Worm (Caenorhabditis elegans) whole organism, young adult: ENCODE data around the gene fmo-3.

Experiments
- B0019.2 ChIP-seq: fragments of 200-800 bp; sonication (Bioruptor generic); conservative IDR thresholded peaks from 2 replicates; pipeline ENCODE4 v1.3.6; 2022; ENCODE audit warnings: missing genetic modification reagents, missing genetic modification characterization, missing compliant biosample characterization
- B0035.1 ChIP-seq: sonication (generic microtip); optimal IDR thresholded peaks from 2 replicates; lab custom pipeline; 2016; ENCODE audit warnings: missing genetic modification characterization, mild to moderate bottlenecking, missing compliant biosample characterization, missing genotype, missing genetic modification reagents
- F10E7.11 ChIP-seq: sonication (generic microtip); optimal IDR thresholded peaks from 2 replicates; lab custom pipeline; 2017; ENCODE audit warnings: mild to moderate bottlenecking, missing genetic modification characterization, moderate library complexity, missing compliant biosample characterization
- F22D6.2 ChIP-seq: sonication (generic microtip); optimal IDR thresholded peaks from 2 replicates; lab custom pipeline; 2016; ENCODE audit warnings: mild to moderate bottlenecking, missing genetic modification characterization, missing compliant biosample characterization
- F49E8.2 ChIP-seq: sonication (generic microtip); optimal IDR thresholded peaks from 3 replicates; lab custom pipeline; 2017; ENCODE audit warnings: missing genetic modification characterization, mild to moderate bottlenecking, missing compliant biosample characterization, antibody characterized with exemption, moderate library complexity; ENCODE audit not compliant: insufficient read depth
- K11D2.4 ChIP-seq: fragments of 200-800 bp; sonication (Bioruptor generic); IDR thresholded peaks from 2 replicates; pipeline ENCODE4 v1.3.6; 2022; ENCODE audit warnings: missing genetic modification reagents, missing genetic modification characterization, missing compliant biosample characterization
- K12H6.12 ChIP-seq: fragments of 200-800 bp; sonication (Bioruptor generic); optimal IDR thresholded peaks from 2 replicates; lab custom pipeline; 2018; ENCODE audit warnings: mild to moderate bottlenecking, missing genetic modification characterization, missing compliant biosample characterization
- T07F8.4 ChIP-seq: sonication (generic microtip); optimal IDR thresholded peaks from 2 replicates; lab custom pipeline; 2016; ENCODE audit warnings: mild to moderate bottlenecking, missing genetic modification characterization, moderate library complexity, missing compliant biosample characterization
- T26A5.8 ChIP-seq: sonication (generic microtip); optimal IDR thresholded peaks from 2 replicates; lab custom pipeline; 2016; ENCODE audit warnings: missing genetic modification characterization, missing compliant biosample characterization
- Y53G8AR.9 ChIP-seq: fragments of 200-800 bp; sonication (Bioruptor generic); conservative IDR thresholded peaks from 2 replicates; pipeline ENCODE4 v1.3.6; 2022; ENCODE audit warnings: missing genetic modification reagents, missing genetic modification characterization, missing compliant biosample characterization
- Y56A3A.18 ChIP-seq: fragments of 200-800 bp; sonication (Bioruptor generic); IDR thresholded peaks from 2 replicates; pipeline ENCODE4 v1.3.6; 2022; ENCODE audit warnings: missing genetic modification reagents, missing genetic modification characterization, missing compliant biosample characterization
- Y67H2A.10 ChIP-seq: fragments of 200-800 bp; sonication (Bioruptor generic); conservative IDR thresholded peaks from 2 replicates; pipeline ENCODE4 v1.3.6; 2022; ENCODE audit warnings: missing genetic modification reagents, missing genetic modification characterization, missing compliant biosample characterization
- ama-1 ChIP-seq, 3 experiments: fragments of 150-350 bp in 1 of 3; sonication (generic microtip) in 2 of 3; optimal IDR thresholded peaks; 2 replicates each; lab custom pipeline; 2014 to 2018; ENCODE audit warnings: missing biosample characterization in 2 of 3, missing genetic modification characterization in 2 of 3, missing genetic modification reagents in 2 of 3
- atf-7 ChIP-seq: sonication (generic microtip); optimal IDR thresholded peaks from 2 replicates; lab custom pipeline; 2017; ENCODE audit warnings: mild to moderate bottlenecking, missing genetic modification characterization, missing compliant biosample characterization
- attf-3 ChIP-seq: fragments of 200-800 bp; sonication (Bioruptor generic); conservative IDR thresholded peaks from 2 replicates; pipeline ENCODE4 v1.3.6; 2022; ENCODE audit warnings: missing genetic modification reagents, missing genetic modification characterization, missing compliant biosample characterization
- bed-1 ChIP-seq: fragments of 200-800 bp; sonication (Bioruptor generic); IDR thresholded peaks from 2 replicates; pipeline ENCODE4 v1.3.6; 2022; ENCODE audit warnings: missing genetic modification reagents, missing genetic modification characterization, missing compliant biosample characterization
- cebp-2 ChIP-seq: fragments of 200-800 bp; sonication (Bioruptor generic); IDR thresholded peaks from 2 replicates; pipeline ENCODE4 v1.3.6; 2022; ENCODE audit warnings: missing genetic modification characterization, missing compliant biosample characterization
- chd-7 ChIP-seq: sonication (generic microtip); optimal IDR thresholded peaks from 2 replicates; lab custom pipeline; 2016; ENCODE audit warnings: mild to moderate bottlenecking, missing genetic modification characterization, moderate library complexity, missing compliant biosample characterization
- dox-1 ChIP-seq: fragments of 200-800 bp; sonication (Bioruptor generic); IDR thresholded peaks from 2 replicates; pipeline ENCODE4 v1.3.6; 2022; ENCODE audit warnings: missing genetic modification reagents, missing genetic modification characterization, missing compliant biosample characterization
- dpl-1 ChIP-seq: fragments of 150-350 bp; optimal IDR thresholded peaks from 2 replicates; lab custom pipeline; 2014; ENCODE audit warnings: missing biosample characterization, missing genetic modification reagents, missing genetic modification characterization
- egl-44 ChIP-seq: fragments of 200-800 bp; sonication (Bioruptor generic); IDR thresholded peaks from 2 replicates; pipeline ENCODE4 v1.3.6; 2022; ENCODE audit warnings: missing genetic modification reagents, missing genetic modification characterization, missing compliant biosample characterization
- egrh-3 ChIP-seq: fragments of 200-800 bp; sonication (Bioruptor generic); IDR thresholded peaks from 2 replicates; pipeline ENCODE4 v1.3.6; 2022; ENCODE audit warnings: missing genetic modification reagents, missing genetic modification characterization, missing compliant biosample characterization
- ekl-4 ChIP-seq: fragments of 200-800 bp; sonication (Bioruptor generic); IDR thresholded peaks from 2 replicates; pipeline ENCODE4 v1.3.6; 2022; ENCODE audit warnings: missing genetic modification reagents, missing genetic modification characterization, missing compliant biosample characterization
- gei-17 ChIP-seq: fragments of 200-800 bp; sonication (Bioruptor generic); optimal IDR thresholded peaks from 2 replicates; lab custom pipeline; 2018; ENCODE audit warnings: mild to moderate bottlenecking, missing genetic modification characterization, missing compliant biosample characterization
- hlh-26 ChIP-seq: fragments of 200-800 bp; sonication (Bioruptor generic); conservative IDR thresholded peaks from 2 replicates; pipeline ENCODE4 v1.3.6; 2022; ENCODE audit warnings: missing genetic modification reagents, missing genetic modification characterization, missing compliant biosample characterization
- let-607 ChIP-seq, 2 experiments: fragments of 200-800 bp in 1 of 2; sonication (Bioruptor generic) in 1 of 2; sonication (generic microtip) in 1 of 2; optimal IDR thresholded peaks; 2 replicates each; lab custom pipeline; 2016 to 2018; ENCODE audit warnings: mild to moderate bottlenecking in 2 of 2, missing compliant biosample characterization in 2 of 2, missing genetic modification characterization in 2 of 2, moderate library complexity in 2 of 2, missing genotype in 1 of 2
- lin-26 ChIP-seq: fragments of 200-800 bp; sonication (Bioruptor generic); IDR thresholded peaks from 2 replicates; pipeline ENCODE4 v1.3.6; 2022; ENCODE audit warnings: missing genetic modification reagents, missing genetic modification characterization, missing compliant biosample characterization
- lin-40 ChIP-seq: sonication (generic microtip); optimal IDR thresholded peaks from 2 replicates; lab custom pipeline; 2016; ENCODE audit warnings: missing genetic modification characterization, mild to moderate bottlenecking, missing compliant biosample characterization, missing genotype, missing genetic modification reagents
- lin-54 ChIP-seq: fragments of 200-800 bp; sonication (Bioruptor generic); optimal IDR thresholded peaks from 2 replicates; lab custom pipeline; 2018; ENCODE audit warnings: mild to moderate bottlenecking, missing genetic modification characterization, missing compliant biosample characterization
- lsl-1 ChIP-seq: fragments of 200-800 bp; sonication (Bioruptor generic); optimal IDR thresholded peaks from 2 replicates; lab custom pipeline; 2018; ENCODE audit warnings: mild to moderate bottlenecking, missing genetic modification characterization, moderate library complexity, missing compliant biosample characterization
- mcd-1 ChIP-seq: fragments of 200-800 bp; sonication (Bioruptor generic); IDR thresholded peaks from 2 replicates; pipeline ENCODE4 v1.3.6; 2022; ENCODE audit warnings: missing genetic modification reagents, missing genetic modification characterization, missing compliant biosample characterization
- nfya-2 ChIP-seq: fragments of 200-800 bp; sonication (Bioruptor generic); IDR thresholded peaks from 2 replicates; pipeline ENCODE4 v1.3.6; 2022; ENCODE audit warnings: missing genetic modification reagents, missing genetic modification characterization, missing compliant biosample characterization
- nfyb-1 ChIP-seq: fragments of 200-800 bp; sonication (Bioruptor generic); IDR thresholded peaks from 2 replicates; pipeline ENCODE4 v1.3.6; 2022; ENCODE audit warnings: missing genetic modification reagents, missing genetic modification characterization, missing compliant biosample characterization
- nhr-80 ChIP-seq: sonication (generic microtip); optimal IDR thresholded peaks from 2 replicates; lab custom pipeline; 2016; ENCODE audit warnings: missing genetic modification characterization, missing compliant biosample characterization
- nhr-90 ChIP-seq: sonication (generic microtip); optimal IDR thresholded peaks from 2 replicates; lab custom pipeline; 2016; ENCODE audit warnings: missing genotype, mild to moderate bottlenecking, missing genetic modification characterization, missing compliant biosample characterization
- pbrm-1 ChIP-seq: fragments of 200-800 bp; sonication (Bioruptor generic); IDR thresholded peaks from 2 replicates; pipeline ENCODE4 v1.3.6; 2022; ENCODE audit warnings: missing genetic modification reagents, missing genetic modification characterization, missing compliant biosample characterization
- repo-1 ChIP-seq: sonication (generic microtip); optimal IDR thresholded peaks from 2 replicates; lab custom pipeline; 2017; ENCODE audit warnings: mild to moderate bottlenecking, missing genetic modification characterization, missing compliant biosample characterization
- sdz-38 ChIP-seq: sonication (generic microtip); optimal IDR thresholded peaks from 2 replicates; lab custom pipeline; 2016; ENCODE audit warnings: missing genotype, missing genetic modification characterization, missing compliant biosample characterization
- snpc-1.1 ChIP-seq: sonication (generic microtip); optimal IDR thresholded peaks from 2 replicates; lab custom pipeline; 2017; ENCODE audit warnings: missing genetic modification characterization, mild to moderate bottlenecking, missing compliant biosample characterization, antibody characterized with exemption, moderate library complexity, missing genotype, missing genetic modification reagents; ENCODE audit not compliant: insufficient read depth
- somi-1 ChIP-seq: fragments of 200-800 bp; sonication (Bioruptor generic); optimal IDR thresholded peaks from 2 replicates; lab custom pipeline; 2018; ENCODE audit warnings: mild to moderate bottlenecking, missing genetic modification characterization, missing compliant biosample characterization
- tbx-9 ChIP-seq: sonication (generic microtip); optimal IDR thresholded peaks from 2 replicates; lab custom pipeline; 2016; ENCODE audit warnings: borderline replicate concordance, missing genetic modification characterization, inconsistent platforms, missing compliant biosample characterization
- ztf-18 ChIP-seq: sonication (generic microtip); optimal IDR thresholded peaks from 2 replicates; lab custom pipeline; 2016; ENCODE audit warnings: missing genotype, mild to moderate bottlenecking, missing genetic modification characterization, missing compliant biosample characterization
- ztf-26 ChIP-seq: sonication (generic microtip); optimal IDR thresholded peaks from 2 replicates; lab custom pipeline; 2017; ENCODE audit warnings: missing genetic modification characterization, missing compliant biosample characterization

Gene fmo-3

ce11 chrIII:10717479-10717878 is 23.0 kb downstream of the fmo-3 start (continued):
- TF ChIP-seq egrh-3 (GFP tag; lab: Robert Waterston, UW), result no peak
- peak; percentile 65 for TF ChIP-seq F22D6.2 (tag; lab: Kevin White, UChicago)
- TF ChIP-seq B0019.2 (GFP tag; lab: Robert Waterston, UW), result no peak
- peak; percentile 71 for TF ChIP-seq K11D2.4 (GFP tag; lab: Robert Waterston, UW)
- TF ChIP-seq pbrm-1, result 0 out of 2 replicates have a peak, but pooled peaks have one; percentile 7
- peak; percentile 89 for TF ChIP-seq nhr-80 (tag; lab: Kevin White, UChicago)
- no peak for TF ChIP-seq nhr-90
- peak; percentile 83 for TF ChIP-seq lin-40 (tag; lab: Kevin White, UChicago)
- TF ChIP-seq dpl-1 (GFP tag; lab: Kevin White, UChicago), result no peak
- peak; percentile 56 for TF ChIP-seq B0035.1 (tag; lab: Kevin White, UChicago)
- TF ChIP-seq lin-54 (GFP tag; lab: Kevin White, UChicago), result peak; percentile 24
- TF ChIP-seq ekl-4 (GFP tag; lab: Robert Waterston, UW), result no peak
- TF ChIP-seq chd-7 (tag; lab: Kevin White, UChicago), result peak; percentile 60
- TF ChIP-seq repo-1 (tag; lab: Kevin White, UChicago), result no peak
- peak; percentile 3 for TF ChIP-seq ztf-18 (tag; lab: Kevin White, UChicago)
- TF ChIP-seq attf-3 (GFP tag; lab: Robert Waterston, UW), result no peak
- TF ChIP-seq lin-26 (GFP tag; lab: Robert Waterston, UW), result peak; percentile 40; the same call in 1 of the 2 replicates
- no peak for TF ChIP-seq Y67H2A.10 (GFP tag; lab: Robert Waterston, UW)
- TF ChIP-seq dox-1 (GFP tag; lab: Robert Waterston, UW), result peak; percentile 57; the same call in 1 of the 2 replicates
- no peak for TF ChIP-seq K12H6.12 (tag; lab: Kevin White, UChicago)
- TF ChIP-seq, all 124 proteins: peak for 31

DNA sequence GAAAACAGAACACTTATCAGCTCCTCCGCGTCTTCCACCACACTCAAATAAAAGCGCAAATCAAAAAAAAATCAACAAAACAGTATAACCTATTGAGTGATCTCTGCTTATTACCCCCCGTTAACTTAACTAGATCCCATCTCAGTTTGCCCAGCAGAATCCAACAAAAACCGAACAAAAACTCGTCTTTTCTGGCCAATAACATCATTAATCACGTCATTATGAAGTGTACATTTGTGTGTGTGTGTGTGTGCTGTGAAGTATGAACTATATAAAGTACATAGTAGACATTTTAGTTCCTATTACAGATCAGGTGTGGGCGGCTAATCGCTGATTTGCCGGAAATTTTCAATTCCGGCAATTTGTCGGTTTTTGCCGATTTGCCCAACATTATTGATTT is 23.6 kb downstream of the fmo-3 start:
- TF ChIP-seq let-607 (tag; optimal IDR thresholded peaks at IDR 0.05; lab: Kevin White, UChicago) (peak in 1 of 2 experiments; percentile 14), nhr-80 (tag; lab: Kevin White, UChicago) (no peak)

DNA sequence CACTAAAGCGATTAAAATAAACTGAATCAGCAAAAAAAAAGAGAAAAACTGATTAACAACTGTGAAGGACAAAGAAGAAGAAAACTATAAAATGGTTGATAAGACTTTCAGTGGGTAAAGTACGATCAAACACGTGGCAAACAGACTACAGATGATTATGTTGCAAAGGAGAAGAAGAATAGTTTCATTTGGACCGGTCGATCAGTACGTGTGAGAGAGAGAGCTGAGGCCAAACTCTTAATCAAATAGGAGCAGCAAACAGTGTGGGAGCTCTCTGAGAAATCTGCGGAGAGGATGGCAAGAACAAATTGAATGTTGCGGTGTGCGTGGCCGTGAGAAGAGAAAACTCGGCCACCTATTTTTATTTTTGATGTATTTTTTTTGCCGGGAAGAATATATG is 24.6 kb downstream of the fmo-3 start:
- TF ChIP-seq nhr-80 (tag; lab: Kevin White, UChicago), result peak; percentile 32
- no peak for TF ChIP-seq lin-54 (GFP tag; lab: Kevin White, UChicago)
- TF ChIP-seq dpl-1 (GFP tag; lab: Kevin White, UChicago), result no peak
- 0 out of 2 replicates have a peak, but pooled peaks have one; percentile 66 for TF ChIP-seq cebp-2 (GFP tag; lab: Robert Waterston, UW)
- TF ChIP-seq bed-1 (GFP tag; lab: Robert Waterston, UW), result no peak
- TF ChIP-seq somi-1, result no peak
- peak; percentile 52 for TF ChIP-seq ama-1 (optimal IDR thresholded peaks at IDR 0.05; lab: Kevin White, UChicago)
- TF ChIP-seq ama-1 (GFP tag; optimal IDR thresholded peaks at IDR 0.05; lab: Kevin White, UChicago), result no peak
- TF ChIP-seq mcd-1 (GFP tag; lab: Robert Waterston, UW), result 0 out of 2 replicates have a peak, but pooled peaks have one; percentile 20
- TF ChIP-seq sdz-38 (tag; lab: Kevin White, UChicago), result no peak
- no peak for TF ChIP-seq hlh-26
- TF ChIP-seq ekl-4 (GFP tag; lab: Robert Waterston, UW), result 0 out of 2 replicates have a peak, but pooled peaks have one; percentile 22
- 0 out of 2 replicates have a peak, but pooled peaks have one; percentile 9 for TF ChIP-seq pbrm-1
- TF ChIP-seq F10E7.11, result no peak
- TF ChIP-seq F49E8.2, result no peak
- TF ChIP-seq lin-26 (GFP tag; lab: Robert Waterston, UW), result peak; percentile 26; the same call in 1 of the 2 replicates
- TF ChIP-seq chd-7 (tag; lab: Kevin White, UChicago), result peak; percentile 38
- TF ChIP-seq ztf-26, result peak; percentile 23
- peak; percentile 11 for TF ChIP-seq lin-40 (tag; lab: Kevin White, UChicago)
- peak; percentile 18 for TF ChIP-seq atf-7
- no peak for TF ChIP-seq tbx-9 (tag; lab: Kevin White, UChicago)
- no peak for TF ChIP-seq gei-17 (GFP tag; lab: Kevin White, UChicago)
- TF ChIP-seq lsl-1, result no peak
- peak; percentile 24 for TF ChIP-seq nfyb-1 (GFP tag; lab: Robert Waterston, UW)
- TF ChIP-seq T26A5.8, result no peak
- no peak for TF ChIP-seq egl-44 (GFP tag; lab: Robert Waterston, UW)
- no peak for TF ChIP-seq nfya-2 (GFP tag; lab: Robert Waterston, UW)
- TF ChIP-seq Y53G8AR.9 (GFP tag; lab: Robert Waterston, UW), result no peak
- TF ChIP-seq T07F8.4 (tag; lab: Kevin White, UChicago), result no peak
- no peak for TF ChIP-seq snpc-1.1 (tag; lab: Kevin White, UChicago)
- no peak for TF ChIP-seq Y56A3A.18 (GFP tag; lab: Robert Waterston, UW)
- TF ChIP-seq K11D2.4 (GFP tag; lab: Robert Waterston, UW), result no peak
